Worm (Caenorhabditis elegans) whole organism, L2 larva: ENCODE results near the gene F10E9.1.

Source experiments
- alr-1 ChIP-seq: fragments of 150-350 bp; optimal IDR thresholded peaks from 2 replicates; lab custom pipeline; 2014; ENCODE audit warnings: missing biosample characterization, missing genetic modification characterization
- dmd-4 ChIP-seq: sonication (generic microtip); optimal IDR thresholded peaks from 2 replicates; lab custom pipeline; 2017; ENCODE audit warnings: missing biosample characterization, missing genetic modification characterization
- elt-1 ChIP-seq: fragments of 150-350 bp; optimal IDR thresholded peaks from 2 replicates; lab custom pipeline; 2014; ENCODE audit warnings: missing biosample characterization, missing genetic modification characterization
- lin-39 ChIP-seq: fragments of 150-350 bp; optimal IDR thresholded peaks from 2 replicates; lab custom pipeline; 2014; ENCODE audit warnings: missing biosample characterization, missing genetic modification reagents, missing genetic modification characterization
- mab-5 ChIP-seq: fragments of 150-350 bp; optimal IDR thresholded peaks from 2 replicates; lab custom pipeline; 2014; ENCODE audit warnings: missing biosample characterization, missing genetic modification characterization
- nhr-129 ChIP-seq: fragments of 150-350 bp; optimal IDR thresholded peaks from 2 replicates; lab custom pipeline; 2014; ENCODE audit warnings: missing biosample characterization, missing genetic modification characterization
- nhr-6 ChIP-seq: fragments of 150-350 bp; optimal IDR thresholded peaks from 2 replicates; lab custom pipeline; 2014; ENCODE audit warnings: missing biosample characterization, missing genetic modification characterization
- nhr-77 ChIP-seq: fragments of 150-350 bp; optimal IDR thresholded peaks from 2 replicates; lab custom pipeline; 2014; ENCODE audit warnings: missing biosample characterization, missing genetic modification characterization
- snpc-4 ChIP-seq: fragments of 150-350 bp; optimal IDR thresholded peaks from 2 replicates; lab custom pipeline; 2014; ENCODE audit warnings: missing biosample characterization, missing genetic modification characterization
- unc-62 ChIP-seq: fragments of 150-350 bp; optimal IDR thresholded peaks from 2 replicates; lab custom pipeline; 2014; ENCODE audit warnings: missing biosample characterization, missing genetic modification reagents, missing genetic modification characterization

DNA sequence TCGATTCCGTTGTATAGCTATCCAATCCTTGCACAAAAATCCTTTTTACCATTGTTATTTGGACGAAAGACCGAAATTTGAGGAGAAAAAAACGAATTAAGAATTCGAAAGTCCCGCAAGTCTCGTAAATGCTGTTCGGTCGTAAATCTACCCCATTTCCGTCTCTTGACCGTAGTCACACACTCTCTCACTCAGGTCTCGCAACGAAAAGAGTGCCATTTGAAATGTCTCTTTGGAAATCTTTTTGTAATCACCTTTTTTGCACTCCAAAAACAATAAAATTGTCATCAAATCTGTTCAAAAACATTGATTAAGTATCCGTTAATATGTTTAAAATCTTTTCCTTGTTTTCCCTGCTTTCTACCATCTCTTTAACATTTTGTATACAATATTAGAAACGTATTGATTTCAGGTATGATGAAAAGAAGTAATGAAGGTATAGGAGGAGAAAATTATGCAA, 35.3 kb downstream of the F10E9.1 start, which contains the start of the genes R05D3.8 and rfp-1:
- no peak for TF ChIP-seq lin-39 (tag; lab: Kevin White, UChicago)
- TF ChIP-seq elt-1 (tag; lab: Kevin White, UChicago), result no peak
- no peak for TF ChIP-seq nhr-77
- TF ChIP-seq nhr-129 (tag; lab: Kevin White, UChicago), result peak; percentile 95
- no peak for TF ChIP-seq unc-62 (GFP tag; lab: Kevin White, UChicago)
- no peak for TF ChIP-seq dmd-4 (tag; lab: Kevin White, UChicago)
- TF ChIP-seq nhr-6, result peak; percentile 34
- peak; percentile 63 for TF ChIP-seq mab-5
- TF ChIP-seq alr-1 (tag; lab: Kevin White, UChicago), result no peak
- TF ChIP-seq snpc-4 (tag; lab: Kevin White, UChicago), result no peak
